Fruit fly (Drosophila melanogaster) whole organism, wandering third instar larva: ENCODE results near the gene CG2898.

ENCODE experiments used
- Abd-B ChIP-seq: fragments of >200 bp; optimal IDR thresholded peaks from 2 replicates; lab custom pipeline; 2017; ENCODE audit warnings: missing biosample characterization, missing genetic modification characterization
- CG32264 ChIP-seq: fragments of 200-800 bp; sonication (Bioruptor generic); optimal IDR thresholded peaks from 2 replicates; lab custom pipeline; 2016; ENCODE audit warnings: missing biosample characterization, missing genetic modification characterization
- CG9705 ChIP-seq: fragments of 200-800 bp; sonication (Bioruptor generic); optimal IDR thresholded peaks from 2 replicates; lab custom pipeline; 2018; ENCODE audit warnings: missing biosample characterization, mild to moderate bottlenecking, missing genetic modification characterization
- CrebA ChIP-seq: fragments of 200-800 bp; sonication (Bioruptor generic); optimal IDR thresholded peaks from 2 replicates; lab custom pipeline; 2016; ENCODE audit warnings: missing biosample characterization, mild to moderate bottlenecking, missing genetic modification characterization, borderline replicate concordance
- Dfd ChIP-seq: fragments of >200 bp; optimal IDR thresholded peaks from 2 replicates; lab custom pipeline; 2017; ENCODE audit warnings: missing biosample characterization, missing genetic modification characterization
- Dif ChIP-seq: fragments of 200-275, 200-300 bp; sonication (Bioruptor generic); optimal IDR thresholded peaks from 2 replicates; lab custom pipeline; 2018; ENCODE audit warnings: missing biosample characterization, missing genetic modification characterization; ENCODE audit not compliant: partially characterized antibody
- GATAd ChIP-seq: sonication (Bioruptor generic); optimal IDR thresholded peaks from 2 replicates; lab custom pipeline; 2016; ENCODE audit warnings: missing biosample characterization, missing genetic modification characterization
- HLH106 ChIP-seq: fragments of 200-800 bp; optimal IDR thresholded peaks from 3 replicates; lab custom pipeline; 2019; ENCODE audit warnings: missing biosample characterization, mild to moderate bottlenecking, missing genetic modification characterization, moderate library complexity
- Hnf4 ChIP-seq: fragments of 200-800 bp; sonication (Bioruptor generic); optimal IDR thresholded peaks from 2 replicates; lab custom pipeline; 2016; ENCODE audit warnings: missing biosample characterization, mild to moderate bottlenecking, missing genetic modification characterization
- Hr78 ChIP-seq: fragments of >200 bp; optimal IDR thresholded peaks from 2 replicates; lab custom pipeline; 2017; ENCODE audit warnings: missing biosample characterization, missing genetic modification characterization
- Hr83 ChIP-seq: fragments of 200-300 bp; sonication (Bioruptor generic); optimal IDR thresholded peaks from 2 replicates; lab custom pipeline; 2016; ENCODE audit warnings: missing biosample characterization, mild to moderate bottlenecking, missing genetic modification characterization, moderate library complexity; ENCODE audit not compliant: poor library complexity, severe bottlenecking
- Jra ChIP-seq: sonication (Bioruptor generic); optimal IDR thresholded peaks from 2 replicates; lab custom pipeline; 2016; ENCODE audit warnings: missing biosample characterization, missing genetic modification characterization
- Mio ChIP-seq: sonication (Bioruptor generic); optimal IDR thresholded peaks from 2 replicates; lab custom pipeline; 2016; ENCODE audit warnings: missing biosample characterization, missing genetic modification characterization
- Myc ChIP-seq: fragments of >200 bp; optimal IDR thresholded peaks from 2 replicates; lab custom pipeline; 2017
- N ChIP-seq: fragments of >200 bp; optimal IDR thresholded peaks from 2 replicates; lab custom pipeline; 2018; ENCODE audit warnings: missing biosample characterization, missing external identifiers, missing genetic modification characterization
- OdsH ChIP-seq: fragments of 200-800 bp; sonication (Bioruptor generic); optimal IDR thresholded peaks from 2 replicates; lab custom pipeline; 2016; ENCODE audit warnings: missing biosample characterization, mild to moderate bottlenecking, missing genetic modification characterization
- Rel ChIP-seq, 2 experiments: fragments of 200-800 bp; sonication (Bioruptor generic) in 1 of 2; optimal IDR thresholded peaks; 2 replicates in 1 of 2; 3 replicates in 1 of 2; lab custom pipeline; 2016 to 2019; ENCODE audit warnings: mild to moderate bottlenecking in 2 of 2, missing biosample characterization in 2 of 2, missing genetic modification characterization in 2 of 2, moderate library complexity in 1 of 2
- Sp1 ChIP-seq: fragments of 200-800 bp; sonication (Bioruptor generic); optimal IDR thresholded peaks from 3 replicates; lab custom pipeline; 2019; ENCODE audit warnings: missing biosample characterization, mild to moderate bottlenecking, missing genetic modification characterization, moderate library complexity
- Vsx2 ChIP-seq: fragments of 200-300, 225-300 bp; sonication (Bioruptor generic); optimal IDR thresholded peaks from 2 replicates; lab custom pipeline; 2018; ENCODE audit warnings: missing biosample characterization, missing genetic modification characterization; ENCODE audit not compliant: partially characterized antibody
- br ChIP-seq: fragments of 200-800 bp; sonication (Bioruptor generic); optimal IDR thresholded peaks from 2 replicates; lab custom pipeline; 2016; ENCODE audit warnings: missing biosample characterization, missing genetic modification characterization
- brk ChIP-seq: fragments of 200-800 bp; sonication (Bioruptor generic); optimal IDR thresholded peaks from 2 replicates; lab custom pipeline; 2016; ENCODE audit warnings: missing biosample characterization, mild to moderate bottlenecking, missing genetic modification characterization
- dl ChIP-seq, 2 experiments: fragments of 175-275, 200-275 bp in 1 of 2; fragments of 200-275 bp in 1 of 2; sonication (Bioruptor generic); optimal IDR thresholded peaks; lab custom pipeline; 2018; ENCODE audit warnings: mild to moderate bottlenecking in 2 of 2, missing biosample characterization in 2 of 2, missing genetic modification characterization in 2 of 2, moderate library complexity in 2 of 2; ENCODE audit not compliant: partially characterized antibody in 2 of 2, insufficient read depth in 1 of 2
- dmrt93B ChIP-seq: fragments of 200-800 bp; sonication (Bioruptor generic); optimal IDR thresholded peaks from 2 replicates; lab custom pipeline; 2018; ENCODE audit warnings: missing biosample characterization, mild to moderate bottlenecking, missing genetic modification characterization
- dsf ChIP-seq: sonication (Bioruptor generic); optimal IDR thresholded peaks from 2 replicates; lab custom pipeline; 2016; ENCODE audit warnings: missing biosample characterization, missing genetic modification characterization, borderline replicate concordance
- ey ChIP-seq: fragments of 200-800 bp; sonication (Bioruptor generic); optimal IDR thresholded peaks from 2 replicates; lab custom pipeline; 2016; ENCODE audit warnings: missing biosample characterization, missing genetic modification characterization
- foxo ChIP-seq, 2 experiments: fragments of 200-800 bp; sonication (Bioruptor generic); optimal IDR thresholded peaks; 2 replicates in 1 of 2; 3 replicates in 1 of 2; lab custom pipeline; 2016 to 2017; ENCODE audit warnings: missing biosample characterization in 2 of 2, missing genetic modification characterization in 2 of 2
- fru ChIP-seq: fragments of 200-800 bp; sonication (Bioruptor generic); optimal IDR thresholded peaks from 3 replicates; lab custom pipeline; 2016; ENCODE audit warnings: missing biosample characterization, mild to moderate bottlenecking, missing genetic modification characterization
- h ChIP-seq: fragments of 200-800 bp; sonication (Bioruptor generic); optimal IDR thresholded peaks from 3 replicates; lab custom pipeline; 2016; ENCODE audit warnings: missing biosample characterization, mild to moderate bottlenecking, missing genetic modification characterization
- jim ChIP-seq: fragments of 175-275, 200-325 bp; sonication (Bioruptor generic); optimal IDR thresholded peaks from 2 replicates; lab custom pipeline; 2016; ENCODE audit warnings: missing biosample characterization, mild to moderate bottlenecking, missing genetic modification characterization
- lola ChIP-seq: fragments of >200 bp; optimal IDR thresholded peaks from 2 replicates; lab custom pipeline; 2017; ENCODE audit warnings: missing biosample characterization, missing genetic modification characterization
- pan ChIP-seq: fragments of >200 bp; optimal IDR thresholded peaks from 2 replicates; lab custom pipeline; 2017
- psq ChIP-seq: fragments of 200-800 bp; sonication (Bioruptor generic); optimal IDR thresholded peaks from 3 replicates; lab custom pipeline; 2017; ENCODE audit warnings: missing biosample characterization, mild to moderate bottlenecking, missing genetic modification characterization, moderate library complexity
- rgr ChIP-seq: fragments of 200-800 bp; sonication (Bioruptor generic); optimal IDR thresholded peaks from 3 replicates; lab custom pipeline; 2016; ENCODE audit warnings: missing biosample characterization, mild to moderate bottlenecking, missing genetic modification characterization
- sage ChIP-seq: fragments of 200-800 bp; sonication (Bioruptor generic); optimal IDR thresholded peaks from 2 replicates; lab custom pipeline; 2016; ENCODE audit warnings: missing biosample characterization, mild to moderate bottlenecking, missing genetic modification characterization
- sv ChIP-seq: fragments of 200-800 bp; sonication (Bioruptor generic); optimal IDR thresholded peaks from 3 replicates; lab custom pipeline; 2016; ENCODE audit warnings: missing biosample characterization, missing genetic modification characterization
- tai ChIP-seq: sonication (Bioruptor generic); optimal IDR thresholded peaks from 2 replicates; lab custom pipeline; 2016; ENCODE audit warnings: missing biosample characterization, missing genetic modification characterization
- usp ChIP-seq: fragments of >200 bp; optimal IDR thresholded peaks from 2 replicates; lab custom pipeline; 2017; ENCODE audit warnings: missing biosample characterization, missing genetic modification characterization
- woc ChIP-seq: sonication (Bioruptor generic); optimal IDR thresholded peaks from 2 replicates; lab custom pipeline; 2016; ENCODE audit warnings: missing biosample characterization, mild to moderate bottlenecking, missing genetic modification characterization

Gene CG2898

DNA sequence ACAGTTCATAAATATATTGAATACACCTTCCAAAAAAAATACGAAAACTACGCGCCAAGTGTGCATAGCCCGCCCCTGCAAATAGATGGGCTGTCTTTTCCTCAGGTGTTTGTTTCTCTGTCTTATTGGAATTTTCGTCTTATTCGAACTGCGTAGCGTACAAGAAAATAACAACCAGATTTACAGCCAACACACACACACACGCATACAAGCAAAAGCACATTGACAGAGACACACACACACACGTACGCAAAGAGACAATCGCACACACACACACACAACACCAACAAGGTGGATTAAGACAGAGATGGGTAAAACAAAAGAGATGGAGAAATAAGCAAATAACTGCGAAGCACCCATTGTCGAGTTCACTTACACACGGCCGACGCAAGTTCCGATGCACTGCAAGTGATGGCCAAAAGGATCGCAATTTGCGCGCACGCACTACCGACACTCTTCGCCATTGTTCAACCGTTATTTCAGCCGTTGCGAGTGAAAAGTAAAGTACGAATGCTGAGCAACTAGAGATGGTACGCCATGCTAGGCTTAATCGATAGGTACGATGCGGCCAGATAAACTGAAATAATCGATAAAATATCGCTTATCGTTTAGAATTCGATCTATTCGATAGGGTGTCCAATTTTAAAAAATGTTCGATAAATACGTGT, 9.3 kb upstream of the CG2898 start:
- TF ChIP-seq sage (GFP tag; lab: Kevin White, UChicago) = no peak
- TF ChIP-seq Dfd (GFP tag; lab: Kevin White, UChicago) = no peak
- TF ChIP-seq Vsx2 = no peak
- no peak for TF ChIP-seq CG9705
- no peak for TF ChIP-seq brk (GFP tag; lab: Kevin White, UChicago)
- TF ChIP-seq dsf (GFP tag; lab: Kevin White, UChicago) = no peak
- TF ChIP-seq pan = no peak
- no peak for TF ChIP-seq Hr83 (GFP tag; lab: Kevin White, UChicago)
- TF ChIP-seq CG32264 = no peak
- no peak for TF ChIP-seq dl (GFP tag; optimal IDR thresholded peaks at IDR 0.05; lab: Kevin White, UChicago; ENCODE audit: insufficient read depth in 1 of 2, partially characterized antibody in 2 of 2)
- TF ChIP-seq Rel (GFP tag; optimal IDR thresholded peaks at IDR 0.05; lab: Kevin White, UChicago) = no peak
- TF ChIP-seq Rel (tag; optimal IDR thresholded peaks at IDR 0.05; lab: Kevin White, UChicago) = peak; percentile 57
- TF ChIP-seq br (GFP tag; lab: Kevin White, UChicago) = no peak
- TF ChIP-seq dmrt93B (GFP tag; lab: Kevin White, UChicago) = no peak
- no peak for TF ChIP-seq tai (GFP tag; lab: Kevin White, UChicago)
- no peak for TF ChIP-seq Hnf4
- no peak for TF ChIP-seq N (GFP tag; lab: Kevin White, UChicago)
- no peak for TF ChIP-seq Hr78 (GFP tag; lab: Kevin White, UChicago)
- no peak for TF ChIP-seq OdsH (GFP tag; lab: Kevin White, UChicago)
- TF ChIP-seq CrebA (GFP tag; lab: Kevin White, UChicago) = no peak
- TF ChIP-seq fru (GFP tag; lab: Kevin White, UChicago) = peak; percentile 27
- TF ChIP-seq rgr (GFP tag; lab: Kevin White, UChicago) = no peak
- peak; percentile 6 for TF ChIP-seq HLH106 (tag; lab: Kevin White, UChicago)
- peak; percentile 7 for TF ChIP-seq psq
- no peak for TF ChIP-seq jim (GFP tag; lab: Kevin White, UChicago)
- peak; percentile 49 for TF ChIP-seq h (GFP tag; lab: Kevin White, UChicago)
- no peak for TF ChIP-seq Abd-B (GFP tag; lab: Kevin White, UChicago)
- TF ChIP-seq sv (GFP tag; lab: Kevin White, UChicago) = no peak
- TF ChIP-seq woc (GFP tag; lab: Kevin White, UChicago) = no peak
- TF ChIP-seq Myc = no peak
- TF ChIP-seq Dif (GFP tag; lab: Kevin White, UChicago) = no peak
- TF ChIP-seq ey = no peak
- TF ChIP-seq GATAd (GFP tag; lab: Kevin White, UChicago) = no peak
- TF ChIP-seq Jra (GFP tag; lab: Kevin White, UChicago) = peak; percentile 9
- TF ChIP-seq foxo (GFP tag; optimal IDR thresholded peaks at IDR 0.05; lab: Kevin White, UChicago) = peak in 1 of 2 experiments; percentile 50
- no peak for TF ChIP-seq usp (GFP tag; lab: Kevin White, UChicago)
- TF ChIP-seq Sp1 = peak; percentile 54
- TF ChIP-seq lola (GFP tag; lab: Kevin White, UChicago) = no peak
- no peak for TF ChIP-seq Mio

DNA sequence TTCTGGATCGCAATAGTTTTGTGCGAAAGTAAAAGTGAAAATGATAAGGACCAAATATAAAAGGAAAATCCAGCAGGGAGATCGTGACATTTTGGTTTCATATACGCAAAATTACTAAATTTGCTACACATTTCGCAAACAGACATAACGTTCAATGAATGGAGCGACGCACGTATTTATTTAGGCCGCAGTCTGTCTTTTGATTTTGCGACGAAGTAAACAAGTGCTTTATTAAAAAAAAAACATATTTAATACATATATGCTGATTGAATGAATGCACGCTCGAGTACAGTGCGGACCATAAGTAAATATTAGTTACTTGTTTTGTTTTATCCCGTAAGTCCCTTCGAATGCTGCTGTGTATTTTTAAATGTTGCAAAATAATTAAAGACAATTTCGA, 7.8 kb upstream of the CG2898 start, which contains the start of gene CG32679:
Gene CG32679 (minus strand): TSS at position 101 of the 400 bp plus-strand sequence.
- TF ChIP-seq jim (GFP tag; lab: Kevin White, UChicago) = no peak
- no peak for TF ChIP-seq CrebA (GFP tag; lab: Kevin White, UChicago)
- no peak for TF ChIP-seq psq
- TF ChIP-seq CG9705 = no peak
- TF ChIP-seq HLH106 (tag; lab: Kevin White, UChicago) = no peak
- TF ChIP-seq woc (GFP tag; lab: Kevin White, UChicago) = no peak
- TF ChIP-seq dmrt93B (GFP tag; lab: Kevin White, UChicago) = no peak
- no peak for TF ChIP-seq GATAd (GFP tag; lab: Kevin White, UChicago)
- TF ChIP-seq Sp1 = no peak
